Worm (Caenorhabditis elegans) whole organism, midembryonic: ENCODE data around the gene fbxc-44.

Source experiments
- cog-1 ChIP-seq: sonication (generic microtip); optimal IDR thresholded peaks from 2 replicates; lab custom pipeline; 2016; ENCODE audit warnings: missing genetic modification characterization, missing compliant biosample characterization
- med-1 ChIP-seq: sonication (generic microtip); optimal IDR thresholded peaks from 2 replicates; lab custom pipeline; 2017; ENCODE audit warnings: missing genetic modification characterization, mild to moderate bottlenecking, missing compliant biosample characterization, antibody characterized with exemption, missing genetic modification reagents; ENCODE audit not compliant: insufficient read depth
- ztf-23 ChIP-seq: fragments of 200-800 bp; sonication (Bioruptor generic); IDR thresholded peaks from 2 replicates; pipeline ENCODE4 v1.3.6; 2022; ENCODE audit warnings: missing genetic modification reagents, missing genetic modification characterization, missing compliant biosample characterization

- TF ChIP-seq cog-1 (tag; lab: Kevin White, UChicago) (no peak), ztf-23 (no peak), med-1 (GFP tag; lab: Kevin White, UChicago) (no peak)
Observed at ce11 chrII:4276924-4277323, 39.4 kb upstream of the fbxc-44 start.
